Fruit fly (Drosophila melanogaster): ENCODE measurements around the gene Alg1.
A peak's percentile ranks its signal among the peaks of the same experiment; 100 is the strongest.

Gene Alg1

dm6 chr3R:17794335-17795074 lies 16.4 kb downstream of the Alg1 start, which contains the start of gene CG43102:
Gene CG43102, minus strand, starts transcription at chr3R:17794490.
- TF ChIP-seq bsh (GFP tag; optimal IDR thresholded peaks at IDR 0.05): peak; percentile 39 to 68
- TF ChIP-seq CG13894 (tag; optimal IDR thresholded peaks at IDR 0.05): peak; percentile 51
- peak; percentile 47 for TF ChIP-seq CG3407 (GFP tag; optimal IDR thresholded peaks at IDR 0.05)
- peak; percentile 61 for TF ChIP-seq CG30403 (GFP tag; optimal IDR thresholded peaks at IDR 0.05)
- TF ChIP-seq CG11247 (GFP tag; IDR thresholded peaks at IDR 0.05): peak; percentile 76
- TF ChIP-seq E2f2 (GFP tag; IDR thresholded peaks at IDR 0.05): peak; percentile 70
- TF ChIP-seq Oaz (GFP tag; IDR thresholded peaks at IDR 0.05): no peak
- TF ChIP-seq cwo (GFP tag; optimal IDR thresholded peaks at IDR 0.05): peak; percentile 9
- TF ChIP-seq nmo (GFP tag; optimal IDR thresholded peaks at IDR 0.05): peak; percentile 69
- TF ChIP-seq CkIIα-i1 (GFP tag; IDR thresholded peaks at IDR 0.05): no peak
- TF ChIP-seq Tbp (GFP tag; optimal IDR thresholded peaks at IDR 0.05): no peak
- peak; percentile 72 for TF ChIP-seq Sox102F (GFP tag; optimal IDR thresholded peaks at IDR 0.05)
- TF ChIP-seq CG30020 (tag; optimal IDR thresholded peaks at IDR 0.05): peak; percentile 60
- TF ChIP-seq CG17359 (tag; optimal IDR thresholded peaks at IDR 0.05): peak; percentile 72
- TF ChIP-seq mirr (GFP tag; optimal IDR thresholded peaks at IDR 0.05): peak; percentile 55
- TF ChIP-seq Hr51 (GFP tag; optimal IDR thresholded peaks at IDR 0.05): peak; percentile 51 to 78
- TF ChIP-seq Nf-YA (GFP tag; IDR thresholded peaks at IDR 0.05): peak; percentile 42; the same call in 1 of the 2 replicates
- peak; percentile 61 for TF ChIP-seq mam (GFP tag; optimal IDR thresholded peaks at IDR 0.05)
- no peak for TF ChIP-seq Dfd (GFP tag; optimal IDR thresholded peaks at IDR 0.05)
- TF ChIP-seq chinmo (GFP tag; IDR thresholded peaks at IDR 0.05; ENCODE audit: partially characterized antibody): peak; percentile 81; the same call in 3 of the 4 replicates
- TF ChIP-seq CG1233 (GFP tag; optimal IDR thresholded peaks at IDR 0.05): peak; percentile 50
- peak; percentile 63; the same call in 1 of the 2 replicates for TF ChIP-seq ttk (GFP tag; IDR thresholded peaks at IDR 0.05)
- no peak for TF ChIP-seq btn (GFP tag; optimal IDR thresholded peaks at IDR 0.05)
- peak; percentile 21 for TF ChIP-seq ac (GFP tag; optimal IDR thresholded peaks at IDR 0.05)
- no peak for TF ChIP-seq Neu2 (GFP tag; optimal IDR thresholded peaks at IDR 0.05; ENCODE audit: borderline replicate concordance)
- peak in 1 of 2 experiments; percentile 77 for TF ChIP-seq crp (GFP tag; optimal IDR thresholded peaks at IDR 0.05)
- peak; percentile 20 for TF ChIP-seq kni (GFP tag; optimal IDR thresholded peaks at IDR 0.05)
- peak; percentile 68 for TF ChIP-seq CG11504 (tag; optimal IDR thresholded peaks at IDR 0.05)
- TF ChIP-seq B-H1 (GFP tag; IDR thresholded peaks at IDR 0.05): peak; percentile 64; the same call in 2 of the 3 replicates
- peak; percentile 51; the same call in 1 of the 3 replicates for TF ChIP-seq so (GFP tag; IDR thresholded peaks at IDR 0.05)
- peak; percentile 69; the same call in 2 of the 3 replicates for TF ChIP-seq zfh1 (GFP tag; IDR thresholded peaks at IDR 0.05)
- TF ChIP-seq CG4707 (GFP tag; optimal IDR thresholded peaks at IDR 0.05): peak; percentile 91
- peak; percentile 86 for TF ChIP-seq vvl (GFP tag; IDR thresholded peaks at IDR 0.05)
- no peak for TF ChIP-seq CG14965 (GFP tag; optimal IDR thresholded peaks at IDR 0.05; ENCODE audit: borderline replicate concordance)
- no peak for TF ChIP-seq GATAe (GFP tag; conservative IDR thresholded peaks at IDR 0.05)
- no peak for TF ChIP-seq luna (GFP tag; optimal IDR thresholded peaks at IDR 0.05)
- TF ChIP-seq CTCF (GFP tag; optimal IDR thresholded peaks at IDR 0.05): peak; percentile 46
- peak; percentile 57 for TF ChIP-seq bbx (GFP tag; IDR thresholded peaks at IDR 0.05; ENCODE audit: partially characterized antibody)
- peak; percentile 88 for TF ChIP-seq sens (GFP tag)
- TF ChIP-seq CG34376 (GFP tag; optimal IDR thresholded peaks at IDR 0.05): peak; percentile 49
- TF ChIP-seq CG10147 (GFP tag; optimal IDR thresholded peaks at IDR 0.05): no peak
- TF ChIP-seq Ptx1 (GFP tag; IDR thresholded peaks at IDR 0.05): peak; percentile 79
- peak; percentile 58 for TF ChIP-seq B-H2 (GFP tag; optimal IDR thresholded peaks at IDR 0.05)
- no peak for TF ChIP-seq Lhr (GFP tag; optimal IDR thresholded peaks at IDR 0.05)
- TF ChIP-seq CG1603 (tag; optimal IDR thresholded peaks at IDR 0.05): peak; percentile 61
- peak; percentile 73 for TF ChIP-seq lab (GFP tag; optimal IDR thresholded peaks at IDR 0.05)
- TF ChIP-seq wek (GFP tag; optimal IDR thresholded peaks at IDR 0.05): peak; percentile 58
- peak; percentile 17 for TF ChIP-seq jumu (GFP tag; optimal IDR thresholded peaks at IDR 0.05)
